Fruit fly (Drosophila melanogaster) whole organism, embryonic: ENCODE data around the gene CG14232.
A peak's percentile ranks its signal among the peaks of the same experiment; 100 is the strongest.

Experiments used
- Asciz ChIP-seq: fragments of 200-800 bp; sonication (Bioruptor generic); optimal IDR thresholded peaks from 2 replicates; lab custom pipeline; 2017; ENCODE audit warnings: missing biosample characterization, mild to moderate bottlenecking, missing genetic modification characterization, missing genetic modification reagents
- CG10565 ChIP-seq: fragments of 200-800 bp; sonication (Bioruptor generic); optimal IDR thresholded peaks from 3 replicates; lab custom pipeline; 2016; ENCODE audit warnings: missing biosample characterization, mild to moderate bottlenecking, missing genetic modification characterization
- CG11560 ChIP-seq: fragments of 200-800 bp; sonication (Bioruptor generic); IDR thresholded peaks from 3 replicates; pipeline ENCODE4 v1.3.6; 2022; ENCODE audit warnings: missing biosample characterization, missing genetic modification characterization
- CG12071 ChIP-seq: fragments of 200-800 bp; sonication (Bioruptor generic); optimal IDR thresholded peaks from 3 replicates; lab custom pipeline; 2018; ENCODE audit warnings: missing biosample characterization, mild to moderate bottlenecking, missing genetic modification characterization
- CG12155 ChIP-seq: fragments of 200-800 bp; sonication (Bioruptor generic); optimal IDR thresholded peaks from 3 replicates; lab custom pipeline; 2016; ENCODE audit warnings: missing biosample characterization, missing genetic modification characterization
- CG14710 ChIP-seq: fragments of 200-800 bp; sonication (Bioruptor generic); optimal IDR thresholded peaks from 3 replicates; lab custom pipeline; 2019; ENCODE audit warnings: missing biosample characterization, mild to moderate bottlenecking, missing genetic modification characterization, moderate library complexity
- CG16815 ChIP-seq: fragments of 200-800 bp; sonication (Bioruptor generic); optimal IDR thresholded peaks from 3 replicates; lab custom pipeline; 2017; ENCODE audit warnings: missing biosample characterization, mild to moderate bottlenecking, missing genetic modification characterization
- CG17361 ChIP-seq: fragments of 200-800 bp; sonication (Bioruptor generic); IDR thresholded peaks from 3 replicates; pipeline ENCODE4 v1.3.6; 2022; ENCODE audit warnings: missing biosample characterization, missing genetic modification characterization
- CG17385 ChIP-seq: fragments of 200-800 bp; sonication (Bioruptor generic); optimal IDR thresholded peaks from 3 replicates; lab custom pipeline; 2018; ENCODE audit warnings: missing biosample characterization, mild to moderate bottlenecking, missing genetic modification characterization
- CG17568 ChIP-seq: fragments of 200-800 bp; sonication (Bioruptor generic); optimal IDR thresholded peaks from 2 replicates; lab custom pipeline; 2018; ENCODE audit warnings: missing biosample characterization, mild to moderate bottlenecking, missing genetic modification characterization, moderate library complexity
- CG2129 ChIP-seq: fragments of 200-800 bp; sonication (Bioruptor generic); IDR thresholded peaks from 2 replicates; pipeline ENCODE4 v1.3.6; 2022; ENCODE audit warnings: missing biosample characterization, missing genetic modification characterization; ENCODE audit not compliant: partially characterized antibody
- CG2712 ChIP-seq: fragments of 200-800 bp; optimal IDR thresholded peaks from 3 replicates; lab custom pipeline; 2019; ENCODE audit warnings: missing biosample characterization, mild to moderate bottlenecking, missing genetic modification characterization, moderate library complexity
- CG2889 ChIP-seq: fragments of 200-800 bp; sonication (Bioruptor generic); IDR thresholded peaks from 3 replicates; pipeline ENCODE4 v1.3.6; 2022; ENCODE audit warnings: missing biosample characterization, missing genetic modification characterization
- CG30020 ChIP-seq: fragments of 200-800 bp; optimal IDR thresholded peaks from 2 replicates; lab custom pipeline; 2019; ENCODE audit warnings: missing biosample characterization, mild to moderate bottlenecking, missing genetic modification characterization, moderate library complexity
- CG34224 ChIP-seq: fragments of 200-800 bp; sonication (Bioruptor generic); IDR thresholded peaks from 3 replicates; pipeline ENCODE4 v1.3.6; 2022; ENCODE audit warnings: missing biosample characterization, missing genetic modification characterization; ENCODE audit not compliant: partially characterized antibody
- CG3847 ChIP-seq: fragments of 200-800 bp; sonication (Bioruptor generic); IDR thresholded peaks from 2 replicates; pipeline ENCODE4 v1.3.6; 2022; ENCODE audit warnings: missing biosample characterization, missing genetic modification characterization
- CG3995 ChIP-seq: fragments of 200-800 bp; sonication (Bioruptor generic); optimal IDR thresholded peaks from 3 replicates; lab custom pipeline; 2016; ENCODE audit warnings: missing biosample characterization, missing genetic modification characterization
- CG4617 ChIP-seq: fragments of 200-800 bp; sonication (Bioruptor generic); optimal IDR thresholded peaks from 3 replicates; lab custom pipeline; 2016; ENCODE audit warnings: missing biosample characterization, missing genetic modification characterization, borderline replicate concordance
- CG4707 ChIP-seq: fragments of 200-800 bp; sonication (Bioruptor generic); optimal IDR thresholded peaks from 2 replicates; lab custom pipeline; 2018; ENCODE audit warnings: missing biosample characterization, mild to moderate bottlenecking, missing genetic modification characterization, moderate library complexity
- CG6175 ChIP-seq: fragments of 200-800 bp; sonication (Bioruptor generic); IDR thresholded peaks from 3 replicates; pipeline ENCODE4 v1.3.6; 2022; ENCODE audit warnings: missing biosample characterization, missing genetic modification characterization
- CG7786 ChIP-seq: fragments of 200-800 bp; sonication (Bioruptor generic); optimal IDR thresholded peaks from 2 replicates; lab custom pipeline; 2016; ENCODE audit warnings: missing biosample characterization, missing genetic modification characterization
- D19A ChIP-seq: fragments of 200-800 bp; optimal IDR thresholded peaks from 3 replicates; lab custom pipeline; 2019; ENCODE audit warnings: missing biosample characterization, mild to moderate bottlenecking, missing genetic modification characterization, moderate library complexity
- Doc2 ChIP-seq: fragments of 200-800 bp; sonication (Bioruptor generic); IDR thresholded peaks from 2 replicates; pipeline ENCODE4 v1.3.6; 2022; ENCODE audit warnings: missing biosample characterization, missing genetic modification characterization
- E2f1 ChIP-seq: fragments of 200-800 bp; sonication (Bioruptor generic); IDR thresholded peaks from 2 replicates; pipeline ENCODE4 v1.3.6; 2022; ENCODE audit warnings: missing biosample characterization, missing genetic modification characterization
- Gsc ChIP-seq: fragments of 200-800 bp; sonication (Bioruptor generic); IDR thresholded peaks from 2 replicates; pipeline ENCODE4 v1.3.6; 2022; ENCODE audit warnings: missing biosample characterization, missing genetic modification characterization
- Hey ChIP-seq: fragments of 200-800 bp; sonication (Bioruptor generic); optimal IDR thresholded peaks from 3 replicates; lab custom pipeline; 2018; ENCODE audit warnings: missing biosample characterization, mild to moderate bottlenecking, missing genetic modification characterization
- Jarid2 ChIP-seq: fragments of 200-800 bp; sonication (Bioruptor generic); optimal IDR thresholded peaks from 3 replicates; lab custom pipeline; 2017; ENCODE audit warnings: mild to moderate bottlenecking, missing biosample characterization, missing genetic modification reagents, missing genetic modification characterization
- Mes4 ChIP-seq: fragments of 200-800 bp; sonication (Bioruptor generic); optimal IDR thresholded peaks from 2 replicates; lab custom pipeline; 2016; ENCODE audit warnings: missing biosample characterization, missing genetic modification characterization
- Neu2 ChIP-seq: fragments of 200-800 bp; sonication (Bioruptor generic); optimal IDR thresholded peaks from 3 replicates; lab custom pipeline; 2016; ENCODE audit warnings: missing biosample characterization, missing genetic modification characterization, borderline replicate concordance
- Poxn ChIP-seq: fragments of 200-800 bp; sonication (Bioruptor generic); IDR thresholded peaks from 2 replicates; pipeline ENCODE4 v1.3.6; 2022; ENCODE audit warnings: missing biosample characterization, missing genetic modification characterization
- Ptx1 ChIP-seq: fragments of 200-800 bp; sonication (Bioruptor generic); IDR thresholded peaks from 2 replicates; pipeline ENCODE4 v1.3.6; 2022; ENCODE audit warnings: missing biosample characterization, missing genetic modification characterization
- Rx ChIP-seq: fragments of 200-800 bp; sonication (Bioruptor generic); IDR thresholded peaks from 2 replicates; pipeline ENCODE4 v1.3.6; 2022; ENCODE audit warnings: missing biosample characterization, missing genetic modification characterization
- Stat92E ChIP-seq, 3 experiments: fragments of >200 bp in 2 of 3; fragments of 200-800 bp in 1 of 3; sonication (Bioruptor generic) in 1 of 3; optimal IDR thresholded peaks; 2 replicates each; lab custom pipeline; 2017 to 2019; ENCODE audit warnings: missing biosample characterization in 3 of 3, missing genetic modification characterization in 3 of 3, mild to moderate bottlenecking in 1 of 3, moderate library complexity in 1 of 3
- ab ChIP-seq: fragments of 200-800 bp; sonication (Bioruptor generic); optimal IDR thresholded peaks from 2 replicates; lab custom pipeline; 2016; ENCODE audit warnings: missing biosample characterization, missing genetic modification characterization
- chm ChIP-seq: fragments of 200-800 bp; sonication (Bioruptor generic); IDR thresholded peaks from 2 replicates; pipeline ENCODE4 v1.3.6; 2022; ENCODE audit warnings: missing biosample characterization, missing genetic modification characterization
- ci ChIP-seq: fragments of 200-800 bp; sonication (Bioruptor generic); IDR thresholded peaks from 3 replicates; pipeline ENCODE4 v1.3.6; 2022; ENCODE audit warnings: missing biosample characterization, missing genetic modification characterization
- dpn ChIP-seq, 2 experiments: fragments of 200-800 bp; sonication (Bioruptor generic); optimal IDR thresholded peaks; 3 replicates each; lab custom pipeline; 2016; ENCODE audit warnings: missing biosample characterization in 2 of 2, missing genetic modification characterization in 2 of 2
- ewg ChIP-seq: fragments of 200-800 bp; sonication (Bioruptor generic); optimal IDR thresholded peaks from 3 replicates; lab custom pipeline; 2017; ENCODE audit warnings: mild to moderate bottlenecking, missing biosample characterization, missing genetic modification reagents, missing genetic modification characterization
- gcm ChIP-seq: fragments of 200-800 bp; sonication (Bioruptor generic); optimal IDR thresholded peaks from 2 replicates; lab custom pipeline; 2019; ENCODE audit warnings: missing biosample characterization, mild to moderate bottlenecking, missing genetic modification characterization, moderate library complexity
- ham ChIP-seq: fragments of 200-800 bp; sonication (Bioruptor generic); IDR thresholded peaks from 2 replicates; pipeline ENCODE4 v1.3.6; 2022; ENCODE audit warnings: missing biosample characterization, missing genetic modification characterization
- insv ChIP-seq, 2 experiments: fragments of 200-800 bp; sonication (Bioruptor generic); optimal IDR thresholded peaks; 3 replicates each; lab custom pipeline; 2016 to 2018; ENCODE audit warnings: missing biosample characterization in 2 of 2, missing genetic modification characterization in 2 of 2
- luna ChIP-seq: fragments of 200-800 bp; sonication (Bioruptor generic); optimal IDR thresholded peaks from 2 replicates; lab custom pipeline; 2016; ENCODE audit warnings: missing biosample characterization, missing genetic modification characterization
- odd ChIP-seq: fragments of 200-800 bp; sonication (Bioruptor generic); optimal IDR thresholded peaks from 2 replicates; lab custom pipeline; 2017; ENCODE audit warnings: missing biosample characterization, mild to moderate bottlenecking, missing genetic modification characterization
- org-1 ChIP-seq: fragments of 200-800 bp; sonication (Bioruptor generic); optimal IDR thresholded peaks from 2 replicates; lab custom pipeline; 2017; ENCODE audit warnings: missing biosample characterization, missing genetic modification characterization
- sens-2 ChIP-seq: fragments of 200-800 bp; sonication (Bioruptor generic); IDR thresholded peaks from 2 replicates; pipeline ENCODE4 v1.3.6; 2022; ENCODE audit warnings: missing biosample characterization, missing genetic modification characterization
- sima ChIP-seq: fragments of 200-800 bp; sonication (Bioruptor generic); optimal IDR thresholded peaks from 2 replicates; lab custom pipeline; 2016; ENCODE audit warnings: missing biosample characterization, missing genetic modification characterization
- so ChIP-seq: fragments of 200-800 bp; sonication (Bioruptor generic); IDR thresholded peaks from 3 replicates; pipeline ENCODE4 v1.3.6; 2022; ENCODE audit warnings: missing biosample characterization, missing genetic modification characterization
- toy ChIP-seq: fragments of 200-800 bp; sonication (Bioruptor generic); IDR thresholded peaks from 2 replicates; pipeline ENCODE4 v1.3.6; 2022; ENCODE audit warnings: missing biosample characterization, missing genetic modification characterization
- tup ChIP-seq: fragments of 200-800 bp; sonication (Bioruptor generic); optimal IDR thresholded peaks from 2 replicates; lab custom pipeline; 2016; ENCODE audit warnings: missing biosample characterization, mild to moderate bottlenecking, missing genetic modification characterization, moderate library complexity
- tx ChIP-seq: fragments of 200-800 bp; sonication (Bioruptor generic); optimal IDR thresholded peaks from 2 replicates; lab custom pipeline; 2016; ENCODE audit warnings: missing biosample characterization, missing genetic modification characterization
- vfl ChIP-seq: fragments of 200-800 bp; sonication (Bioruptor generic); optimal IDR thresholded peaks from 2 replicates; lab custom pipeline; 2016; ENCODE audit warnings: missing biosample characterization, missing genetic modification characterization

CG14232 gene

dm6 chrX:19668405-19668804 lies 35.7 kb downstream of the CG14232 start (continued):
- TF ChIP-seq sima (GFP tag; lab: Kevin White, UChicago) (peak; percentile 75), Gsc (GFP tag; lab: Robert Waterston, UW) (peak; percentile 86), CG34224 (GFP tag; lab: Robert Waterston, UW) (no peak), E2f1 (peak; percentile 87), CG2129 (GFP tag; lab: Robert Waterston, UW) (no peak), CG7786 (peak; percentile 98), insv (GFP tag; optimal IDR thresholded peaks at IDR 0.05; lab: Kevin White, UChicago) (peak; percentile 12 to 67), Stat92E (GFP tag; optimal IDR thresholded peaks at IDR 0.05; lab: Kevin White, UChicago) (peak in 1 of 3 experiments; percentile 90), toy (GFP tag; lab: Robert Waterston, UW) (peak; percentile 72; the same call in 1 of the 2 replicates), Neu2 (GFP tag; lab: Kevin White, UChicago) (peak; percentile 77), chm (GFP tag; lab: Robert Waterston, UW) (peak; percentile 98), CG6175 (GFP tag; lab: Robert Waterston, UW) (peak; percentile 89), D19A (tag; lab: Kevin White, UChicago) (peak; percentile 84), CG4707 (GFP tag; lab: Kevin White, UChicago) (peak; percentile 93), Doc2 (GFP tag; lab: Robert Waterston, UW) (peak; percentile 56; the same call in 1 of the 2 replicates), CG11560 (tag; lab: Robert Waterston, UW) (peak; percentile 85), CG4617 (GFP tag; lab: Kevin White, UChicago) (peak; percentile 91), so (GFP tag; lab: Robert Waterston, UW) (peak; percentile 94), Jarid2 (GFP tag; lab: Kevin White, UChicago) (peak; percentile 54), ab (peak; percentile 94), tup (GFP tag; lab: Kevin White, UChicago) (peak; percentile 97), CG10565 (peak; percentile 90), Asciz (GFP tag; lab: Kevin White, UChicago) (peak; percentile 77), CG3847 (peak; percentile 95), CG3995 (GFP tag; lab: Kevin White, UChicago) (peak; percentile 73), luna (GFP tag; lab: Kevin White, UChicago) (peak; percentile 92), ham (peak; percentile 77), ci (GFP tag; lab: Robert Waterston, UW) (peak; percentile 98), gcm (GFP tag; lab: Kevin White, UChicago) (peak; percentile 96), sens-2 (GFP tag; lab: Robert Waterston, UW) (peak; percentile 92), ewg (GFP tag; lab: Kevin White, UChicago) (peak; percentile 92), vfl (peak; percentile 95), dpn (GFP tag; optimal IDR thresholded peaks at IDR 0.05; lab: Kevin White, UChicago) (peak; percentile 98), CG12155 (GFP tag; lab: Kevin White, UChicago) (peak; percentile 95), CG30020 (tag; lab: Kevin White, UChicago) (peak; percentile 81), CG14710 (tag; lab: Kevin White, UChicago) (peak; percentile 92), Ptx1 (GFP tag; lab: Robert Waterston, UW) (peak; percentile 90), CG2889 (GFP tag; lab: Robert Waterston, UW) (peak; percentile 96), Poxn (GFP tag; lab: Robert Waterston, UW) (peak; percentile 85), CG17385 (peak; percentile 94), CG16815 (GFP tag; lab: Kevin White, UChicago) (peak; percentile 98), CG17568 (GFP tag; lab: Kevin White, UChicago) (no peak), Mes4 (peak; percentile 97), CG17361 (GFP tag; lab: Robert Waterston, UW) (peak; percentile 92), Rx (GFP tag; lab: Robert Waterston, UW) (peak; percentile 91), Hey (tag; lab: Kevin White, UChicago) (peak; percentile 89), CG12071 (peak; percentile 91), CG2712 (tag; lab: Kevin White, UChicago) (peak; percentile 95), tx (GFP tag; lab: Kevin White, UChicago) (peak; percentile 97), org-1 (GFP tag; lab: Kevin White, UChicago) (peak; percentile 96), odd (GFP tag; lab: Kevin White, UChicago) (peak; percentile 91)
